Fruit fly (Drosophila melanogaster): ENCODE data around the gene CG31688.

DNA sequence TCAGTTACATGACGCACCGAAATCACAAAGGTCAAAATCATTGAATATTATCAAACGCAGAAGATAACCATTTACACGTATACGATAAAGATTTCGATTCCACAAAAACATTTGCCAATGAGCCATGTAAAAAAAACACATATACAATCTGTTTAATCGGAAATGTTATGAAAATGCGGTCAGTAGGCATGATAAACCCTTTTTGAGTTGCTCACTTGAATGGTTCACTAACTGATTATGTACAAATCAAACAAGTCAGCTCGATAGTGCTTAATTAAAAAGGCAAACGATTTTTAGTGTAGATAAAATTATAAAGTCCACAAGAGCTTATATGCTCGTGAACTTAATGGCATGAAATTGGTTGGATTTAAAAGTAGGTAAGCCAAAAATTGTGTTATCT, 29.0 kb upstream of the CG31688 start:
- TF ChIP-seq Dll (optimal IDR thresholded peaks at IDR 0.05) (no peak), psq (optimal IDR thresholded peaks at IDR 0.05) (no peak), pan (optimal IDR thresholded peaks at IDR 0.05) (no peak), usp (GFP tag; optimal IDR thresholded peaks at IDR 0.05) (no peak), CG8478 (optimal IDR thresholded peaks at IDR 0.05) (no peak)

Data from whole organism.